Worm (Caenorhabditis elegans) whole organism, L4 larva: ENCODE data around the gene F35D2.6.

Experiments used
- ZK546.5 ChIP-seq, 2 experiments: sonication (generic microtip); optimal IDR thresholded peaks; 2 replicates each; lab custom pipeline; 2017; ENCODE audit warnings: missing biosample characterization in 2 of 2, missing genetic modification characterization in 2 of 2
- ama-1 ChIP-seq: fragments of 150-350 bp; optimal IDR thresholded peaks from 2 replicates; lab custom pipeline; 2014; ENCODE audit warnings: inconsistent platforms, mixed read lengths
- ceh-44 ChIP-seq: fragments of 200-800 bp; sonication (Bioruptor generic); IDR thresholded peaks from 2 replicates; pipeline ENCODE4 v1.3.6; 2022; ENCODE audit warnings: missing genetic modification reagents, missing genetic modification characterization, missing compliant biosample characterization
- ctbp-1 ChIP-seq: fragments of 200-800 bp; sonication (Bioruptor generic); IDR thresholded peaks from 2 replicates; pipeline ENCODE4 v1.3.6; 2022; ENCODE audit warnings: missing genetic modification reagents, missing genetic modification characterization, missing compliant biosample characterization
- fos-1 ChIP-seq: fragments of 150-350 bp; optimal IDR thresholded peaks from 2 replicates; lab custom pipeline; 2014; ENCODE audit warnings: missing biosample characterization, missing genetic modification characterization
- nhr-25 ChIP-seq: sonication (generic microtip); optimal IDR thresholded peaks from 2 replicates; lab custom pipeline; 2017; ENCODE audit warnings: missing genetic modification characterization, mild to moderate bottlenecking, missing compliant biosample characterization, antibody characterized with exemption, moderate library complexity, borderline replicate concordance; ENCODE audit not compliant: insufficient read depth
- nhr-28 ChIP-seq: fragments of 150-350 bp; optimal IDR thresholded peaks from 2 replicates; lab custom pipeline; 2014; ENCODE audit warnings: missing biosample characterization, missing genetic modification characterization
- pqm-1 ChIP-seq: sonication (generic microtip); optimal IDR thresholded peaks from 2 replicates; lab custom pipeline; 2017; ENCODE audit warnings: missing biosample characterization, missing genetic modification characterization
- unc-62 ChIP-seq, 3 experiments: fragments of 150-350 bp in 1 of 3; sonication (generic microtip); optimal IDR thresholded peaks in 2 of 3; peaks in 1 of 3; 1 replicate in 1 of 3; 2 replicates in 2 of 3; lab custom pipeline; 2014 to 2017; ENCODE audit warnings: missing biosample characterization in 3 of 3, missing genetic modification characterization in 3 of 3, missing genetic modification reagents in 3 of 3, missing genotype in 1 of 3
- ztf-11 ChIP-seq: fragments of 150-350 bp; optimal IDR thresholded peaks from 2 replicates; lab custom pipeline; 2014; ENCODE audit warnings: missing biosample characterization, missing genetic modification characterization

DNA sequence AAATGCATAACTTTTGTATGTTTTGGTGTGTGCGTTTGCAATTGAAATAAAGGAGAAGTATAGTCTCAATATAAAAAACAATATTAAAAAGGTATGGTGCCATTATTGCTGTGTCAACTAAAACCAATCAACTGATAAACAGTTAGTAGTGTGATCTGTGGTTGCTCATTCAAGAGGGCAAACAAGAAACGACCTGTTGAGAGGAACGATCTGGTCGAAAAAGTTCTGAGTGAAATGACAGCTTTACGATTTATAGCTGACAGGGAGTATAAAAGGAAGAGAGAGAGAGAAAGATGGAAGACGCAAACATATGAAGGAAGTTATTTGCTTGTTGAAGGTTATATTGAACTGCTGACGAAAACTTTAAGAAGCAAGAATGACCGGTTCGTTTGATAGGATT, 19.5 kb upstream of the F35D2.6 start:
- TF ChIP-seq ceh-44 (no peak), pqm-1 (no peak), ama-1 (lab: Kevin White, UChicago) (no peak), ZK546.5 (tag; optimal IDR thresholded peaks at IDR 0.05; lab: Kevin White, UChicago) (no peak), nhr-25 (tag; lab: Kevin White, UChicago) (no peak), nhr-28 (tag; lab: Kevin White, UChicago) (peak; percentile 30), ztf-11 (no peak), fos-1 (no peak), unc-62 (GFP tag; optimal IDR thresholded peaks at IDR 0.05 in 1 of 2; lab: Kevin White, UChicago) (peak in 1 of 2 experiments; percentile 94), unc-62 (tag; optimal IDR thresholded peaks at IDR 0.05; lab: Kevin White, UChicago) (no peak), ctbp-1 (GFP tag; lab: Robert Waterston, UW) (no peak)
